Fruit fly (Drosophila melanogaster) whole organism, wandering third instar larva: Measurements from ENCODE around the gene CG13999.

ENCODE experiments used
- Dfd ChIP-seq: fragments of >200 bp; optimal IDR thresholded peaks from 2 replicates; lab custom pipeline; 2017; ENCODE audit warnings: missing biosample characterization, missing genetic modification characterization
- Hnf4 ChIP-seq: fragments of 200-800 bp; sonication (Bioruptor generic); optimal IDR thresholded peaks from 2 replicates; lab custom pipeline; 2016; ENCODE audit warnings: missing biosample characterization, mild to moderate bottlenecking, missing genetic modification characterization
- N ChIP-seq: fragments of >200 bp; optimal IDR thresholded peaks from 2 replicates; lab custom pipeline; 2018; ENCODE audit warnings: missing biosample characterization, missing external identifiers, missing genetic modification characterization
- h ChIP-seq: fragments of 200-800 bp; sonication (Bioruptor generic); optimal IDR thresholded peaks from 3 replicates; lab custom pipeline; 2016; ENCODE audit warnings: missing biosample characterization, mild to moderate bottlenecking, missing genetic modification characterization
- usp ChIP-seq: fragments of >200 bp; optimal IDR thresholded peaks from 2 replicates; lab custom pipeline; 2017; ENCODE audit warnings: missing biosample characterization, missing genetic modification characterization

DNA sequence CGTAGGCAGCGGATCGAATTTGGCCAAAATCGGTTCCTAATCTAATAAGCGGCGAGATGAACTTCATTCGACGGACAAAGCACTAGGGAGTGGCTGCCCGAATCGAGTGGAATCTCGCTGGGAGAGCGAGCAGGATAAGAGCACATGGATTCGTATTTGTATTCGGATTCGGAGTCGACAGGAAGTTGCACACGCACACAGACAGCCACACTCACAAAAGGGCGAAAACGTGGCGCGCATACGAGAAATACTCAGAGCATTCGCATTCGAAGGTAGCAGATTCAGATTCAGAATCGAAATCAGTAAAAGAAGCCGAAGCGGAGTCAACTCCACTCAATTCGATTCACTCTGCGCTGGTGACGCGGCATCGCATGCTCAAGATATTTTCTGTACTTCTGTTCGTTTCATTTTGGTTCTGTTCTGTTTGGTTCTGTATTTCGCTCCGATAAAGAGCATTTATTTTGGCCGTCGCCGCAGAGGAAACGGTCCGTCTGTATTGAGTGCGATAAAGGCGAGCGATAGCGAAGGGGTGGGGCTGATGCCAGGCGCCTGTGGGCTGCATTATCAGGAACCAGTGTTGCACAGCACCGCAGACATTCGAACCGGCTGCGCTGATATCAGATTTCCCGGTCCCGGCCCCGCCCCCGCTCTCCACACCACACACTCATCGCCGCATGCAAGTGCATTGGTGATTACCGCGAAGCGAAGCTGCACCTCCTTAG is 22.2 kb upstream of the CG13999 start:
- no peak for TF ChIP-seq Dfd (GFP tag; lab: Kevin White, UChicago)
- no peak for TF ChIP-seq usp (GFP tag; lab: Kevin White, UChicago)
- peak; percentile 79 for TF ChIP-seq h (GFP tag; lab: Kevin White, UChicago)
- TF ChIP-seq N (GFP tag; lab: Kevin White, UChicago): no peak
- peak; percentile 53 for TF ChIP-seq Hnf4
